Fruit fly (Drosophila melanogaster) whole organism, embryonic: ENCODE results near the gene CG10232.
A peak's percentile ranks its signal among the peaks of the same experiment; 100 is the strongest.

Source experiments
- Abd-B ChIP-seq: fragments of 200-800 bp; sonication (Bioruptor generic); optimal IDR thresholded peaks from 2 replicates; lab custom pipeline; 2018; ENCODE audit warnings: missing biosample characterization, mild to moderate bottlenecking, missing genetic modification characterization, moderate library complexity
- Adf1 ChIP-seq: fragments of 200-800 bp; sonication (Bioruptor generic); IDR thresholded peaks from 2 replicates; pipeline ENCODE4 v1.3.6; 2022; ENCODE audit warnings: missing biosample characterization, missing genetic modification characterization
- Aef1 ChIP-seq: fragments of 200-800 bp; sonication (Bioruptor generic); IDR thresholded peaks from 3 replicates; pipeline ENCODE4 v1.3.6; 2022; ENCODE audit warnings: missing biosample characterization, missing genetic modification characterization
- CG1024 ChIP-seq: fragments of 200-800 bp; sonication (Bioruptor generic); IDR thresholded peaks from 2 replicates; pipeline ENCODE4 v1.3.6; 2022; ENCODE audit warnings: missing biosample characterization, missing genetic modification characterization
- CG10543 ChIP-seq: fragments of 200-800 bp; sonication (Bioruptor generic); optimal IDR thresholded peaks from 3 replicates; lab custom pipeline; 2017; ENCODE audit warnings: missing biosample characterization, mild to moderate bottlenecking, missing genetic modification characterization, moderate library complexity
- CG11093 ChIP-seq: fragments of 200-800 bp; sonication (Bioruptor generic); IDR thresholded peaks from 3 replicates; pipeline ENCODE4 v1.3.6; 2022; ENCODE audit warnings: missing biosample characterization, missing genetic modification characterization
- CG11723 ChIP-seq: fragments of 200-800 bp; sonication (Bioruptor generic); optimal IDR thresholded peaks from 2 replicates; lab custom pipeline; 2017; ENCODE audit warnings: missing biosample characterization, mild to moderate bottlenecking, missing genetic modification characterization
- CG13287 ChIP-seq: fragments of 200-800 bp; sonication (Bioruptor generic); IDR thresholded peaks from 2 replicates; pipeline ENCODE4 v1.3.6; 2022; ENCODE audit warnings: missing biosample characterization, missing genetic modification characterization; ENCODE audit not compliant: partially characterized antibody
- CG13296 ChIP-seq: fragments of 200-800 bp; sonication (Bioruptor generic); optimal IDR thresholded peaks from 3 replicates; lab custom pipeline; 2018; ENCODE audit warnings: missing biosample characterization, mild to moderate bottlenecking, missing genetic modification characterization
- CG15514 ChIP-seq: fragments of 200-800 bp; sonication (Bioruptor generic); optimal IDR thresholded peaks from 3 replicates; lab custom pipeline; 2017; ENCODE audit warnings: missing biosample characterization, missing genetic modification characterization, mild to moderate bottlenecking, moderate library complexity, missing genetic modification reagents
- CG15601 ChIP-seq: fragments of 200-800 bp; sonication (Bioruptor generic); optimal IDR thresholded peaks from 3 replicates; lab custom pipeline; 2019; ENCODE audit warnings: missing biosample characterization, mild to moderate bottlenecking, missing genetic modification characterization, moderate library complexity
- CG17328 ChIP-seq: fragments of 200-800 bp; sonication (Bioruptor generic); IDR thresholded peaks from 2 replicates; pipeline ENCODE4 v1.3.6; 2022; ENCODE audit warnings: missing biosample characterization, missing genetic modification characterization
- CG17385 ChIP-seq: fragments of 200-800 bp; sonication (Bioruptor generic); optimal IDR thresholded peaks from 3 replicates; lab custom pipeline; 2018; ENCODE audit warnings: missing biosample characterization, mild to moderate bottlenecking, missing genetic modification characterization
- CG31388 ChIP-seq: fragments of 200-800 bp; sonication (Bioruptor generic); optimal IDR thresholded peaks from 2 replicates; lab custom pipeline; 2016; ENCODE audit warnings: missing biosample characterization, missing genetic modification characterization
- CG32532 ChIP-seq: fragments of 200-800 bp; sonication (Bioruptor generic); IDR thresholded peaks from 2 replicates; pipeline ENCODE4 v1.3.6; 2022; ENCODE audit warnings: missing biosample characterization, missing genetic modification characterization
- CG6683 ChIP-seq: fragments of 200-800 bp; sonication (Bioruptor generic); optimal IDR thresholded peaks from 2 replicates; lab custom pipeline; 2017; ENCODE audit warnings: missing biosample characterization, mild to moderate bottlenecking, missing genetic modification characterization, missing genetic modification reagents
- CG7987 ChIP-seq: fragments of 200-800 bp; sonication (Bioruptor generic); optimal IDR thresholded peaks from 2 replicates; lab custom pipeline; 2018; ENCODE audit warnings: missing biosample characterization, mild to moderate bottlenecking, missing genetic modification characterization, moderate library complexity
- CoRest ChIP-seq: fragments of 200-800 bp; sonication (Bioruptor generic); optimal IDR thresholded peaks from 3 replicates; lab custom pipeline; 2018; ENCODE audit warnings: missing biosample characterization, mild to moderate bottlenecking, missing genetic modification characterization, moderate library complexity
- Dek ChIP-seq: fragments of 200-800 bp; sonication (Bioruptor generic); optimal IDR thresholded peaks from 3 replicates; lab custom pipeline; 2019; ENCODE audit warnings: missing biosample characterization, mild to moderate bottlenecking, missing genetic modification characterization, moderate library complexity
- Drgx ChIP-seq: fragments of 200-800 bp; sonication (Bioruptor generic); IDR thresholded peaks from 2 replicates; pipeline ENCODE4 v1.3.6; 2022; ENCODE audit warnings: missing biosample characterization, missing genetic modification characterization
- Trl ChIP-seq, 3 experiments: fragments of >200 bp in 2 of 3; fragments of 200-800 bp in 1 of 3; sonication (Bioruptor generic) in 1 of 3; optimal IDR thresholded peaks; 2 replicates in 1 of 3; 3 replicates in 2 of 3; lab custom pipeline; 2016 to 2017; ENCODE audit warnings: missing biosample characterization in 1 of 3, missing genetic modification characterization in 1 of 3
- al ChIP-seq: fragments of 200-800 bp; sonication (Bioruptor generic); IDR thresholded peaks from 2 replicates; pipeline ENCODE4 v1.3.6; 2022; ENCODE audit warnings: missing biosample characterization, missing genetic modification characterization
- amos ChIP-seq: fragments of 200-800 bp; sonication (Bioruptor generic); IDR thresholded peaks from 2 replicates; pipeline ENCODE4 v1.3.6; 2022; ENCODE audit warnings: missing biosample characterization, missing genetic modification characterization; ENCODE audit not compliant: partially characterized antibody
- aop ChIP-seq: fragments of 200-800 bp; sonication (Bioruptor generic); IDR thresholded peaks from 2 replicates; pipeline ENCODE4 v1.3.6; 2022; ENCODE audit warnings: missing biosample characterization, missing genetic modification characterization
- ap ChIP-seq: fragments of 200-800 bp; sonication (Bioruptor generic); IDR thresholded peaks from 2 replicates; pipeline ENCODE4 v1.3.6; 2022; ENCODE audit warnings: missing biosample characterization, missing genetic modification characterization
- ash1 ChIP-seq: fragments of 200-800 bp; sonication (Bioruptor generic); optimal IDR thresholded peaks from 2 replicates; lab custom pipeline; 2018; ENCODE audit warnings: missing biosample characterization, mild to moderate bottlenecking, missing genetic modification characterization
- bab2 ChIP-seq: fragments of 200-800 bp; sonication (Bioruptor generic); optimal IDR thresholded peaks from 2 replicates; lab custom pipeline; 2016; ENCODE audit warnings: missing biosample characterization, missing genetic modification characterization
- bowl ChIP-seq: fragments of 200-800 bp; sonication (Bioruptor generic); IDR thresholded peaks from 2 replicates; pipeline ENCODE4 v1.3.6; 2022; ENCODE audit warnings: missing biosample characterization, missing genetic modification characterization
- bsh ChIP-seq, 2 experiments: fragments of 200-800 bp; sonication (Bioruptor generic); optimal IDR thresholded peaks; 2 replicates each; lab custom pipeline; 2017 to 2018; ENCODE audit warnings: mild to moderate bottlenecking in 2 of 2, missing biosample characterization in 2 of 2, missing genetic modification characterization in 2 of 2, moderate library complexity in 1 of 2
- corto ChIP-seq: fragments of 200-800 bp; sonication (Bioruptor generic); optimal IDR thresholded peaks from 2 replicates; lab custom pipeline; 2016; ENCODE audit warnings: missing biosample characterization, mild to moderate bottlenecking, missing genetic modification characterization, moderate library complexity
- exex ChIP-seq: fragments of 200-800 bp; sonication (Bioruptor generic); optimal IDR thresholded peaks from 4 replicates; lab custom pipeline; 2018; ENCODE audit warnings: missing biosample characterization, mild to moderate bottlenecking, missing genetic modification characterization, moderate library complexity
- gfzf ChIP-seq: fragments of 200-800 bp; sonication (Bioruptor generic); optimal IDR thresholded peaks from 2 replicates; lab custom pipeline; 2016; ENCODE audit warnings: missing biosample characterization, mild to moderate bottlenecking, missing genetic modification characterization, moderate library complexity
- hth ChIP-seq: fragments of >200 bp; optimal IDR thresholded peaks from 2 replicates; lab custom pipeline; 2017; ENCODE audit warnings: inconsistent platforms
- insv ChIP-seq, 2 experiments: fragments of 200-800 bp; sonication (Bioruptor generic); optimal IDR thresholded peaks; 3 replicates each; lab custom pipeline; 2016 to 2018; ENCODE audit warnings: missing biosample characterization in 2 of 2, missing genetic modification characterization in 2 of 2
- lab ChIP-seq: fragments of 200-800 bp; sonication (Bioruptor generic); optimal IDR thresholded peaks from 3 replicates; lab custom pipeline; 2017; ENCODE audit warnings: missing biosample characterization, missing genetic modification characterization, mild to moderate bottlenecking, moderate library complexity, missing genetic modification reagents
- mirr ChIP-seq: fragments of 200-800 bp; sonication (Bioruptor generic); optimal IDR thresholded peaks from 3 replicates; lab custom pipeline; 2018; ENCODE audit warnings: missing biosample characterization, mild to moderate bottlenecking, missing genetic modification characterization
- nerfin-2 ChIP-seq: fragments of 200-800 bp; sonication (Bioruptor generic); IDR thresholded peaks from 2 replicates; pipeline ENCODE4 v1.3.6; 2022; ENCODE audit warnings: missing biosample characterization, missing genetic modification characterization; ENCODE audit not compliant: partially characterized antibody
- nom ChIP-seq: fragments of 200-800 bp; sonication (Bioruptor generic); optimal IDR thresholded peaks from 2 replicates; lab custom pipeline; 2017; ENCODE audit warnings: missing biosample characterization, missing genetic modification characterization, mild to moderate bottlenecking, moderate library complexity, missing genetic modification reagents
- ranshi ChIP-seq: fragments of 200-800 bp; sonication (Bioruptor generic); IDR thresholded peaks from 2 replicates; pipeline ENCODE4 v1.3.6; 2022; ENCODE audit warnings: missing biosample characterization, missing genetic modification characterization
- sens ChIP-seq: fragments of 200-800 bp; sonication (Bioruptor generic); peaks from one replicate; lab custom pipeline; 2016; ENCODE audit warnings: missing biosample characterization, missing genetic modification characterization
- sob ChIP-seq: fragments of 200-800 bp; sonication (Bioruptor generic); IDR thresholded peaks from 2 replicates; pipeline ENCODE4 v1.3.6; 2022; ENCODE audit warnings: missing biosample characterization, missing genetic modification characterization
- stc ChIP-seq: fragments of 200-800 bp; sonication (Bioruptor generic); IDR thresholded peaks from 2 replicates; pipeline ENCODE4 v1.3.6; 2022; ENCODE audit warnings: missing biosample characterization, missing genetic modification characterization
- sug ChIP-seq: fragments of 200-800 bp; optimal IDR thresholded peaks from 2 replicates; lab custom pipeline; 2019; ENCODE audit warnings: missing biosample characterization, mild to moderate bottlenecking, missing genetic modification characterization, moderate library complexity
- ttk ChIP-seq: fragments of 200-800 bp; sonication (Bioruptor generic); IDR thresholded peaks from 2 replicates; pipeline ENCODE4 v2.1.2; 2022; ENCODE audit warnings: missing biosample characterization, missing genetic modification characterization
- tx ChIP-seq: fragments of 200-800 bp; sonication (Bioruptor generic); optimal IDR thresholded peaks from 2 replicates; lab custom pipeline; 2016; ENCODE audit warnings: missing biosample characterization, missing genetic modification characterization
- vvl ChIP-seq: fragments of 200-800 bp; sonication (Bioruptor generic); IDR thresholded peaks from 2 replicates; pipeline ENCODE4 v1.3.6; 2022; ENCODE audit warnings: missing biosample characterization, missing genetic modification characterization
- zen ChIP-seq: fragments of 200-800 bp; sonication (Bioruptor generic); optimal IDR thresholded peaks from 3 replicates; lab custom pipeline; 2018; ENCODE audit warnings: missing biosample characterization, mild to moderate bottlenecking, missing genetic modification characterization, moderate library complexity

Gene CG10232

DNA sequence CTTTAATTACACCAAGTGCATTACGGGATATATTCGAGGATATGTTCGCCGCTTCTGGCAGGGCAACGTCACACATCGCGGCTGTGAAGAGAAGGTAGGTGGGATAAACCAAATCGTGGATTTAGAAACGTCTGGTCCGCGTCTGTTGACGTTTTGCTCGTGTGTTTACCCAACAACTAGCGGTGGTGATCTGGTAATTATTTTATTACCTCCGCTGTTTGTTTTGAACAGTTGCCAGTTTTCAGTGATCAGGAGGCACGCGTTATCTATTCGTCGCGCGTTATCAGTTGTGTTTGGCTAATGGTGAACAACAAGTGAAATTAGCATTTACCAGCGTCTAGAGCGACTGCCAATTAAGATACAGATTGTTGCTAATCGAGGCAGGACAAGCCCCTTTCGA is 7.6 kb upstream of the CG10232 start (continued):
- peak; percentile 19 for TF ChIP-seq Dek
- no peak for TF ChIP-seq aop (GFP tag; lab: Robert Waterston, UW)
- peak; percentile 72 for TF ChIP-seq ash1 (GFP tag; lab: Kevin White, UChicago)
- TF ChIP-seq ranshi (GFP tag; lab: Robert Waterston, UW): 0 out of 2 replicates have a peak, but pooled peaks have one; percentile 32
- TF ChIP-seq CG1024 (GFP tag; lab: Robert Waterston, UW): no peak
- TF ChIP-seq, all 482 proteins: peak for 124

DNA sequence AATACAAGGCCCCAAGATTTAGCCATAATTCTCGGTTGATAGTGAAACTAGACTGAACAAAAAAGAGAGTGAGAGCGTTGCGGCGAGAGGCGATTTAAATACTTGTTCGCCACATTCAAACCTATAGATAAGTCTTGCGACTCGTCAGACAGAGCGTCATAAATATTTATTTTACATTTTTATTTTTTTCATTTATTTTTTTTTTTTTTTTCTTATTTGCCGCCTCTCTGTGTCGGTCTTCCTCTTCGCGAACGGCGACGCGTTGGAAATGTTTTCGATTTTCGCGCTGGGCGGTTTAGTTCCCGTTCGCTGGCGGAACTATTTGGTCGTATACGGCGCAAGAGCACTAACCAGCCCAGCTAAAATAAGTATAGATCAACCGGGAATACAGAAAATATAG is 6.7 kb upstream of the CG10232 start:
- TF ChIP-seq Trl (optimal IDR thresholded peaks at IDR 0.05; lab: Kevin White, UChicago) (peak in 1 of 2 experiments; percentile 31), Trl (GFP tag; optimal IDR thresholded peaks at IDR 0.05; lab: Kevin White, UChicago) (no peak), CG13287 (GFP tag; lab: Robert Waterston, UW) (peak; percentile 22; the same call in 1 of the 2 replicates), vvl (0 out of 2 replicates have a peak, but pooled peaks have one; percentile 27), CG17385 (GFP tag; lab: Kevin White, UChicago) (peak; percentile 45), bowl (no peak), hth (lab: Kevin White, UChicago) (no peak), lab (GFP tag; lab: Kevin White, UChicago) (peak; percentile 29), Drgx (peak; percentile 51; the same call in 1 of the 2 replicates), nom (GFP tag; lab: Kevin White, UChicago) (peak; percentile 88), Adf1 (GFP tag; lab: Robert Waterston, UW) (0 out of 2 replicates have a peak, but pooled peaks have one; percentile 19), nerfin-2 (0 out of 2 replicates have a peak, but pooled peaks have one; percentile 9), bsh (GFP tag; optimal IDR thresholded peaks at IDR 0.05; lab: Kevin White, UChicago) (peak in 1 of 2 experiments; percentile 57), Aef1 (no peak), sob (GFP tag; lab: Robert Waterston, UW) (0 out of 2 replicates have a peak, but pooled peaks have one; percentile 6), CG32532 (0 out of 2 replicates have a peak, but pooled peaks have one; percentile 18), insv (GFP tag; optimal IDR thresholded peaks at IDR 0.05; lab: Kevin White, UChicago) (no peak), CG13296 (GFP tag; lab: Kevin White, UChicago) (no peak), CG6683 (GFP tag; lab: Kevin White, UChicago) (no peak), CG31388 (GFP tag; lab: Kevin White, UChicago) (no peak), CG10543 (peak; percentile 0), CG15514 (GFP tag; lab: Kevin White, UChicago) (peak; percentile 28), bab2 (GFP tag; lab: Kevin White, UChicago) (no peak), sens (GFP tag; lab: Kevin White, UChicago) (peak; percentile 41)

DNA sequence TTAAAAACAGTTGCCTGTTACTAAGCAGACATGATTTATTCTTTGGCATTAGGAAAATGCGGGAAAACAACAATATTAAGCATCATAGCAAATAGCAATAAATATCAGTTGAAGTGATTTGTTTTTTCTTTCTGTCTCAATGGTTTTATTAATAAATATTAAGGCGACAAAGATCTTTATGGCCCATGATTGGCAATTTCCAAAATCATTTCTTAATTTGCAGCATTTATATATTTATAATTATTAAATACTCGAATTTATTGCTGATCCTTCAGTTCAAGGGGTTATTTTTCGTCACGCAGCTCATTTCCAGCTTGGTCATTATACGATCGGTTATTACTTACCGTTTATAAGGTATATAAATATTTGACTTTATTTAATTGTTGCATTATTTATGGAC is 6.2 kb upstream of the CG10232 start:
- no peak for TF ChIP-seq tx (GFP tag; lab: Kevin White, UChicago)
- no peak for TF ChIP-seq CG15601 (tag; lab: Kevin White, UChicago)
- TF ChIP-seq CG7987 (GFP tag; lab: Kevin White, UChicago): no peak
- peak; percentile 96 for TF ChIP-seq exex (tag; lab: Kevin White, UChicago)
- no peak for TF ChIP-seq CG11093
- no peak for TF ChIP-seq mirr (GFP tag; lab: Kevin White, UChicago)
- no peak for TF ChIP-seq CG17328 (GFP tag; lab: Robert Waterston, UW)

DNA sequence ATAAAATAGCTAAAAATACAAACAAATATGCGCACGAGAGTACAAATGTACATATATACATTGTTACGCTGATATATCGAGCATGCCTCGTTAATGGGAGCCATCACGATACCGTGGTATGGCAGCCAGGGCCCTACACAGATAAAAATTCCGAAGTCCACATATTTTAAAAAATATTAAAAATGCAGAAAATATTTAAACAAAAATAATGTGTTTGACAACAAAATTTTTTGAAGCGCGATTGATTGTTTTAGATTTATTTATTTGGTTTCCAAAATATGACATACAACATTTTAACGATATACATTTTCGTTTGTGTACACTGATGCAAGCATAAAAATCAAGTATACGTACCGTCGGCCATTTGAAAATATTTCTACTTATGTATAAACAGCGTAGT is 5.3 kb upstream of the CG10232 start:
- TF ChIP-seq stc (GFP tag; lab: Robert Waterston, UW): peak; percentile 81
- TF ChIP-seq CG11723 (GFP tag; lab: Kevin White, UChicago): peak; percentile 36
- peak; percentile 71 for TF ChIP-seq Dek
- peak; percentile 11 for TF ChIP-seq corto
- no peak for TF ChIP-seq gfzf (GFP tag; lab: Kevin White, UChicago)
- peak; percentile 58 for TF ChIP-seq Abd-B
- TF ChIP-seq al (GFP tag; lab: Robert Waterston, UW): peak; percentile 87
- peak; percentile 41 for TF ChIP-seq zen (tag; lab: Kevin White, UChicago)
- TF ChIP-seq ttk (GFP tag; lab: Robert Waterston, UW): peak; percentile 64
- TF ChIP-seq ap (GFP tag; lab: Robert Waterston, UW): peak; percentile 46
- peak; percentile 81 for TF ChIP-seq CoRest
- no peak for TF ChIP-seq amos (GFP tag; lab: Robert Waterston, UW)
- peak; percentile 13 for TF ChIP-seq sug (tag; lab: Kevin White, UChicago)
